Fruit fly (Drosophila melanogaster): ENCODE measurements around the gene CG7560.

DNA sequence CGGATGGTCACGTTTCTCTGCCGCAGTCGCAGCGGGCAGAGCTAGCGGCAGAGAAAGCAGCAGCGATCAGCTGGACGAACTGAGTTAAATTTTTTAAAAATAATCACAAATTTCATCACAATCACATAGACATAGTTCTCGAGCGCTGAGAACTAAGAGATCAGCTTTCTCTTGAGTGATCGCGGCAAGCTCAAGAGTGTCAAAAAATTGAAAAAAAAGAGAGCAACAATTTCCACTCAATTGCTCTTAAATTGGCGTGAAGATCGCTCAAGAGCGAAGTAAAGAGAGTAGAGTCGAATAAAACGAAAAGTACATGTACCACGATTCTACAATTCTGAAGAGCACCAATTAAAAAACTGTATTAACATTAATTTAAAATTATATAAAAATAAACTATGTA, 3.4 kb downstream of the CG7560 start:
- TF ChIP-seq usp (GFP tag; optimal IDR thresholded peaks at IDR 0.05): no peak
- no peak for TF ChIP-seq pan (optimal IDR thresholded peaks at IDR 0.05)
- TF ChIP-seq psq (optimal IDR thresholded peaks at IDR 0.05): no peak
- TF ChIP-seq Dll (optimal IDR thresholded peaks at IDR 0.05): no peak
- no peak for TF ChIP-seq EcR (GFP tag; optimal IDR thresholded peaks at IDR 0.05)
